Worm (Caenorhabditis elegans) whole organism, L3 larva: Measurements from ENCODE around the gene zak-1.

Source experiments
- R02D3.7 ChIP-seq: fragments of 150-350 bp; optimal IDR thresholded peaks from 2 replicates; lab custom pipeline; 2014; ENCODE audit warnings: missing biosample characterization, missing genetic modification characterization
- ceh-16 ChIP-seq: sonication (generic microtip); optimal IDR thresholded peaks from 2 replicates; lab custom pipeline; 2017; ENCODE audit warnings: missing biosample characterization, missing genetic modification characterization
- ceh-28 ChIP-seq: fragments of 150-350 bp; optimal IDR thresholded peaks from 2 replicates; lab custom pipeline; 2014; ENCODE audit warnings: missing biosample characterization, missing genetic modification reagents, missing genetic modification characterization
- ceh-82 ChIP-seq: fragments of 150-350 bp; optimal IDR thresholded peaks from 2 replicates; lab custom pipeline; 2014; ENCODE audit warnings: missing biosample characterization, missing genetic modification characterization
- ceh-9 ChIP-seq: sonication (generic microtip); optimal IDR thresholded peaks from 2 replicates; lab custom pipeline; 2018; ENCODE audit warnings: missing biosample characterization, missing genetic modification characterization
- daf-12 ChIP-seq: fragments of 150-350 bp; optimal IDR thresholded peaks from 2 replicates; lab custom pipeline; 2014; ENCODE audit warnings: missing biosample characterization, missing genetic modification reagents, missing genetic modification characterization
- egl-27 ChIP-seq: sonication (generic microtip); optimal IDR thresholded peaks from 4 replicates; lab custom pipeline; 2017; ENCODE audit warnings: missing biosample characterization, missing genetic modification reagents, missing genetic modification characterization
- elt-1 ChIP-seq: fragments of 150-350 bp; optimal IDR thresholded peaks from 2 replicates; lab custom pipeline; 2014; ENCODE audit warnings: missing biosample characterization, missing genetic modification characterization
- elt-2 ChIP-seq: sonication (generic microtip); optimal IDR thresholded peaks from 2 replicates; lab custom pipeline; 2016; ENCODE audit warnings: missing genetic modification reagents, mild to moderate bottlenecking, missing genetic modification characterization, missing compliant biosample characterization
- elt-3 ChIP-seq, 3 experiments: fragments of 150-350 bp in 1 of 3; sonication (generic microtip) in 2 of 3; optimal IDR thresholded peaks; 2 replicates in 2 of 3; 4 replicates in 1 of 3; lab custom pipeline; 2014 to 2017; ENCODE audit warnings: missing biosample characterization in 3 of 3, missing genetic modification characterization in 3 of 3
- fkh-10 ChIP-seq: sonication (generic microtip); optimal IDR thresholded peaks from 2 replicates; lab custom pipeline; 2017; ENCODE audit warnings: missing biosample characterization, missing genetic modification reagents, missing genetic modification characterization
- fos-1 ChIP-seq: fragments of 150-350 bp; optimal IDR thresholded peaks from 2 replicates; lab custom pipeline; 2014; ENCODE audit warnings: missing biosample characterization, missing genetic modification characterization
- hmg-11 ChIP-seq: sonication (generic microtip); optimal IDR thresholded peaks from 2 replicates; lab custom pipeline; 2016; ENCODE audit warnings: missing genetic modification characterization, missing compliant biosample characterization
- jun-1 ChIP-seq: fragments of 150-350 bp; optimal IDR thresholded peaks from 2 replicates; lab custom pipeline; 2014; ENCODE audit warnings: missing biosample characterization, missing genetic modification reagents, missing genetic modification characterization
- lin-15B ChIP-seq: fragments of 150-350 bp; optimal IDR thresholded peaks from 2 replicates; lab custom pipeline; 2014; ENCODE audit warnings: missing biosample characterization, missing genetic modification characterization
- lin-39 ChIP-seq: fragments of 150-350 bp; optimal IDR thresholded peaks from 2 replicates; lab custom pipeline; 2018; ENCODE audit warnings: missing biosample characterization, missing genetic modification reagents, missing genetic modification characterization
- lsy-12 ChIP-seq: sonication (generic microtip); optimal IDR thresholded peaks from 2 replicates; lab custom pipeline; 2016; ENCODE audit warnings: mild to moderate bottlenecking, missing genetic modification characterization, missing compliant biosample characterization
- nfya-1 ChIP-seq: sonication (generic microtip); optimal IDR thresholded peaks from 2 replicates; lab custom pipeline; 2017; ENCODE audit warnings: missing genetic modification characterization, mild to moderate bottlenecking, missing compliant biosample characterization, antibody characterized with exemption, moderate library complexity; ENCODE audit not compliant: insufficient read depth
- nhr-12 ChIP-seq: fragments of 150-350 bp; optimal IDR thresholded peaks from 2 replicates; lab custom pipeline; 2014; ENCODE audit warnings: missing biosample characterization, missing genetic modification characterization
- nhr-23 ChIP-seq: fragments of 150-350 bp; optimal IDR thresholded peaks from 2 replicates; lab custom pipeline; 2014; ENCODE audit warnings: missing biosample characterization, missing genetic modification reagents, missing genetic modification characterization
- nhr-237 ChIP-seq: fragments of 150-350 bp; optimal IDR thresholded peaks from 2 replicates; lab custom pipeline; 2014; ENCODE audit warnings: missing biosample characterization, missing genetic modification characterization
- nhr-25 ChIP-seq: sonication (generic microtip); optimal IDR thresholded peaks from 2 replicates; lab custom pipeline; 2017; ENCODE audit warnings: missing biosample characterization, missing genetic modification characterization
- nhr-28 ChIP-seq: fragments of 150-350 bp; optimal IDR thresholded peaks from 2 replicates; lab custom pipeline; 2014; ENCODE audit warnings: missing biosample characterization, missing genetic modification characterization
- nhr-43 ChIP-seq: sonication (generic microtip); optimal IDR thresholded peaks from 2 replicates; lab custom pipeline; 2016; ENCODE audit warnings: mild to moderate bottlenecking, missing genetic modification characterization, missing compliant biosample characterization; ENCODE audit not compliant: poor library complexity, severe bottlenecking
- nhr-67 ChIP-seq: fragments of 150-350 bp; optimal IDR thresholded peaks from 2 replicates; lab custom pipeline; 2014; ENCODE audit warnings: missing biosample characterization, missing genetic modification characterization
- nhr-76 ChIP-seq: fragments of 150-350 bp; sonication (generic microtip); optimal IDR thresholded peaks from 5 replicates; lab custom pipeline; 2014; ENCODE audit warnings: missing biosample characterization, missing genetic modification characterization
- nhr-77 ChIP-seq: fragments of 150-350 bp; optimal IDR thresholded peaks from 2 replicates; lab custom pipeline; 2014; ENCODE audit warnings: missing biosample characterization, missing genetic modification characterization
- pha-4 ChIP-seq: fragments of 150-350 bp; optimal IDR thresholded peaks from 2 replicates; lab custom pipeline; 2014; ENCODE audit warnings: missing biosample characterization, missing genetic modification reagents, missing genetic modification characterization
- pqm-1 ChIP-seq: fragments of 150-350 bp; optimal IDR thresholded peaks from 2 replicates; lab custom pipeline; 2017; ENCODE audit warnings: missing biosample characterization, missing genetic modification characterization, inconsistent platforms
- sea-2 ChIP-seq: fragments of 150-350 bp; sonication (generic microtip); optimal IDR thresholded peaks from 4 replicates; lab custom pipeline; 2014; ENCODE audit warnings: missing biosample characterization, missing genetic modification reagents, missing genetic modification characterization
- skn-1 ChIP-seq: fragments of 150-350 bp; optimal IDR thresholded peaks from 2 replicates; lab custom pipeline; 2014; ENCODE audit warnings: missing biosample characterization, missing genetic modification characterization
- tbx-2 ChIP-seq: sonication (generic microtip); optimal IDR thresholded peaks from 2 replicates; lab custom pipeline; 2016; ENCODE audit warnings: mild to moderate bottlenecking, missing genetic modification characterization, missing compliant biosample characterization
- unc-39 ChIP-seq: sonication (generic microtip); optimal IDR thresholded peaks from 4 replicates; lab custom pipeline; 2017; ENCODE audit warnings: missing biosample characterization, missing genetic modification characterization
- unc-62 ChIP-seq: fragments of 150-350 bp; sonication (generic microtip); optimal IDR thresholded peaks from 4 replicates; lab custom pipeline; 2014; ENCODE audit warnings: missing biosample characterization, missing genetic modification reagents, missing genetic modification characterization
- zag-1 ChIP-seq: fragments of 150-350 bp; optimal IDR thresholded peaks from 2 replicates; lab custom pipeline; 2014; ENCODE audit warnings: missing biosample characterization, missing genetic modification characterization
- ztf-11 ChIP-seq: fragments of 150-350 bp; optimal IDR thresholded peaks from 2 replicates; lab custom pipeline; 2014; ENCODE audit warnings: missing biosample characterization, missing genetic modification characterization

zak-1 gene

ce11 chrIII:6856709-6857108 lies at the start of gene zak-1:
zak-1 (minus strand) TSS chrIII:6856809.
- no peak for TF ChIP-seq ztf-11 (tag; lab: Kevin White, UChicago)
- TF ChIP-seq nhr-28 (tag; lab: Kevin White, UChicago), result no peak
- TF ChIP-seq ceh-28 (tag; lab: Kevin White, UChicago), result no peak
- TF ChIP-seq nhr-23, result no peak
- no peak for TF ChIP-seq lsy-12
- TF ChIP-seq tbx-2 (tag; lab: Kevin White, UChicago), result no peak
- TF ChIP-seq pha-4 (tag; lab: Kevin White, UChicago), result no peak
- no peak for TF ChIP-seq skn-1
- no peak for TF ChIP-seq nhr-77 (tag; lab: Kevin White, UChicago)
- TF ChIP-seq elt-3 (tag; optimal IDR thresholded peaks at IDR 0.05; lab: Kevin White, UChicago), result no peak
- no peak for TF ChIP-seq sea-2
- TF ChIP-seq ceh-9 (tag; lab: Kevin White, UChicago), result no peak
- no peak for TF ChIP-seq nhr-67 (tag; lab: Kevin White, UChicago)
- TF ChIP-seq R02D3.7 (tag; lab: Kevin White, UChicago), result no peak
- no peak for TF ChIP-seq nhr-76
- TF ChIP-seq egl-27 (tag; lab: Kevin White, UChicago), result no peak
- TF ChIP-seq unc-39 (tag; lab: Kevin White, UChicago), result no peak
- TF ChIP-seq nhr-237, result no peak
- no peak for TF ChIP-seq hmg-11 (tag; lab: Kevin White, UChicago)

- TF ChIP-seq nhr-28 (tag; lab: Kevin White, UChicago) (no peak), skn-1 (no peak), fos-1 (tag; lab: Kevin White, UChicago) (no peak), tbx-2 (tag; lab: Kevin White, UChicago) (no peak), nhr-237 (no peak), nhr-25 (tag; lab: Kevin White, UChicago) (no peak), zag-1 (tag; lab: Kevin White, UChicago) (no peak), jun-1 (tag; lab: Kevin White, UChicago) (no peak)
Observed at ce11 chrIII:6906409-6906808, 49.8 kb upstream of the zak-1 start, which contains the start of gene T07E3.2. T07E3.2 (plus strand) TSS chrIII:6906709.

DNA sequence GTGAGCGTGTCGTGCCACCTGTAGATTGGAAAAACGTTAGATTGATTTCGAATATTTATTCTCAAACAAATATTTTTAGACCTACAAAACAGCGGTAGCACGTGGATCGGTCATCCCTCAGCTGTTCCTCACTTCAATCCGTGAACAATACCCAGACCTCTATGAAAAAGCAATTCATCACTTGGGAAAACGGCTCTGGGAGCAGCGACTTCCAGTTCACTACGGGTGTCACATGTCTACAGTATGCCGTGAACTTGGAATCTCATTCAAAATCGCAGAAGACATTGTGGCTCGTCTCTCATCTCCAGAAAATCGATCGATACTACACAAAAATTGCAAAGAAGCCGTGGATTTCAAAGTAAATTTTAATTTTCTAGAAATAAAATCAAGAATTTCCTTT lies 47.9 kb upstream of the zak-1 start:
- TF ChIP-seq hmg-11 (tag; lab: Kevin White, UChicago), result no peak
- no peak for TF ChIP-seq egl-27 (tag; lab: Kevin White, UChicago)
- TF ChIP-seq fkh-10 (GFP tag; lab: Kevin White, UChicago), result no peak
- TF ChIP-seq nhr-23, result no peak
- TF ChIP-seq nhr-67 (tag; lab: Kevin White, UChicago), result no peak
- TF ChIP-seq skn-1, result no peak
- TF ChIP-seq nhr-12 (tag; lab: Kevin White, UChicago), result no peak
- TF ChIP-seq daf-12 (tag; lab: Kevin White, UChicago), result no peak
- no peak for TF ChIP-seq lin-15B
- no peak for TF ChIP-seq sea-2
- TF ChIP-seq unc-62 (GFP tag; lab: Kevin White, UChicago), result no peak
- no peak for TF ChIP-seq elt-1 (tag; lab: Kevin White, UChicago)
- TF ChIP-seq elt-2, result no peak
- no peak for TF ChIP-seq fos-1 (tag; lab: Kevin White, UChicago)

ce11 chrIII:6903056-6903977 lies 46.7 kb upstream of the zak-1 start, which contains the start of the genes brc-2 and T07E3.3:
brc-2 (minus strand) TSS chrIII:6903106.
T07E3.3 (plus strand) TSS chrIII:6903877.
- TF ChIP-seq jun-1 (tag; lab: Kevin White, UChicago) (no peak), ceh-16 (tag; lab: Kevin White, UChicago) (no peak), nhr-43 (tag; lab: Kevin White, UChicago) (no peak), nfya-1 (tag; lab: Kevin White, UChicago) (peak; percentile 0), pha-4 (tag; lab: Kevin White, UChicago) (peak; percentile 67), ceh-82 (tag; lab: Kevin White, UChicago) (no peak), zag-1 (tag; lab: Kevin White, UChicago) (no peak), hmg-11 (tag; lab: Kevin White, UChicago) (peak; percentile 5), lin-39 (tag; lab: Kevin White, UChicago) (no peak), skn-1 (peak; percentile 14), pqm-1 (tag; lab: Kevin White, UChicago) (peak; percentile 42), elt-2 (peak; percentile 60), nhr-67 (tag; lab: Kevin White, UChicago) (no peak), nhr-23 (no peak)
